Worm (Caenorhabditis elegans) whole organism, young adult: ENCODE results near the gene F27B3.8.
A peak's percentile ranks its signal among the peaks of the same experiment; 100 is the strongest.

Source experiments
- C06A6.2 ChIP-seq: fragments of 200-800 bp; sonication (Bioruptor generic); conservative IDR thresholded peaks from 2 replicates; pipeline ENCODE4 v1.3.6; 2022; ENCODE audit warnings: missing genetic modification characterization, missing compliant biosample characterization
- C17E4.6 ChIP-seq: fragments of 200-800 bp; sonication (Bioruptor generic); IDR thresholded peaks from 2 replicates; pipeline ENCODE4 v1.3.6; 2022; ENCODE audit warnings: missing genetic modification reagents, missing genetic modification characterization, missing compliant biosample characterization
- D2030.7 ChIP-seq: fragments of 200-800 bp; sonication (Bioruptor generic); IDR thresholded peaks from 2 replicates; pipeline ENCODE4 v1.3.6; 2022; ENCODE audit warnings: missing genetic modification reagents, missing genetic modification characterization, missing compliant biosample characterization
- F10E7.11 ChIP-seq: sonication (generic microtip); optimal IDR thresholded peaks from 2 replicates; lab custom pipeline; 2017; ENCODE audit warnings: mild to moderate bottlenecking, missing genetic modification characterization, moderate library complexity, missing compliant biosample characterization
- F33H1.4 ChIP-seq: fragments of 200-800 bp; sonication (Bioruptor generic); IDR thresholded peaks from 2 replicates; pipeline ENCODE4 v1.3.6; 2022; ENCODE audit warnings: missing genetic modification reagents, missing genetic modification characterization, missing compliant biosample characterization
- F57A8.1 ChIP-seq: fragments of 200-800 bp; sonication (Bioruptor generic); optimal IDR thresholded peaks from 2 replicates; lab custom pipeline; 2018; ENCODE audit warnings: mild to moderate bottlenecking, missing genetic modification characterization, moderate library complexity, missing compliant biosample characterization
- F57C9.4 ChIP-seq: sonication (generic microtip); optimal IDR thresholded peaks from 2 replicates; lab custom pipeline; 2017; ENCODE audit warnings: mild to moderate bottlenecking, missing genetic modification characterization, missing compliant biosample characterization
- K11D2.4 ChIP-seq: fragments of 200-800 bp; sonication (Bioruptor generic); IDR thresholded peaks from 2 replicates; pipeline ENCODE4 v1.3.6; 2022; ENCODE audit warnings: missing genetic modification reagents, missing genetic modification characterization, missing compliant biosample characterization
- T07F8.4 ChIP-seq: sonication (generic microtip); optimal IDR thresholded peaks from 2 replicates; lab custom pipeline; 2016; ENCODE audit warnings: mild to moderate bottlenecking, missing genetic modification characterization, moderate library complexity, missing compliant biosample characterization
- Y53G8AR.9 ChIP-seq: fragments of 200-800 bp; sonication (Bioruptor generic); conservative IDR thresholded peaks from 2 replicates; pipeline ENCODE4 v1.3.6; 2022; ENCODE audit warnings: missing genetic modification reagents, missing genetic modification characterization, missing compliant biosample characterization
- Y67H2A.10 ChIP-seq: fragments of 200-800 bp; sonication (Bioruptor generic); conservative IDR thresholded peaks from 2 replicates; pipeline ENCODE4 v1.3.6; 2022; ENCODE audit warnings: missing genetic modification reagents, missing genetic modification characterization, missing compliant biosample characterization
- attf-3 ChIP-seq: fragments of 200-800 bp; sonication (Bioruptor generic); conservative IDR thresholded peaks from 2 replicates; pipeline ENCODE4 v1.3.6; 2022; ENCODE audit warnings: missing genetic modification reagents, missing genetic modification characterization, missing compliant biosample characterization
- ccch-3 ChIP-seq: fragments of 200-800 bp; sonication (Bioruptor generic); optimal IDR thresholded peaks from 2 replicates; lab custom pipeline; 2018; ENCODE audit warnings: mild to moderate bottlenecking, missing genetic modification characterization, missing compliant biosample characterization
- cebp-2 ChIP-seq: fragments of 200-800 bp; sonication (Bioruptor generic); IDR thresholded peaks from 2 replicates; pipeline ENCODE4 v1.3.6; 2022; ENCODE audit warnings: missing genetic modification characterization, missing compliant biosample characterization
- die-1 ChIP-seq: sonication (generic microtip); optimal IDR thresholded peaks from 2 replicates; lab custom pipeline; 2016; ENCODE audit warnings: missing genotype, mild to moderate bottlenecking, missing genetic modification characterization, missing compliant biosample characterization
- dox-1 ChIP-seq: fragments of 200-800 bp; sonication (Bioruptor generic); IDR thresholded peaks from 2 replicates; pipeline ENCODE4 v1.3.6; 2022; ENCODE audit warnings: missing genetic modification reagents, missing genetic modification characterization, missing compliant biosample characterization
- efl-1 ChIP-seq: fragments of 150-350 bp; optimal IDR thresholded peaks from 2 replicates; lab custom pipeline; 2014; ENCODE audit warnings: missing biosample characterization, missing genetic modification reagents, missing genetic modification characterization
- gei-17 ChIP-seq: fragments of 200-800 bp; sonication (Bioruptor generic); optimal IDR thresholded peaks from 2 replicates; lab custom pipeline; 2018; ENCODE audit warnings: mild to moderate bottlenecking, missing genetic modification characterization, missing compliant biosample characterization
- hmg-1.2 ChIP-seq: fragments of 200-800 bp; sonication (Bioruptor generic); IDR thresholded peaks from 2 replicates; pipeline ENCODE4 v1.3.6; 2022; ENCODE audit warnings: missing genetic modification reagents, missing genetic modification characterization, missing compliant biosample characterization
- lag-1 ChIP-seq: fragments of 200-800 bp; sonication (Bioruptor generic); IDR thresholded peaks from 2 replicates; pipeline ENCODE4 v1.3.6; 2022; ENCODE audit warnings: missing genetic modification reagents, missing genetic modification characterization, missing compliant biosample characterization
- let-607 ChIP-seq, 2 experiments: fragments of 200-800 bp in 1 of 2; sonication (Bioruptor generic) in 1 of 2; sonication (generic microtip) in 1 of 2; optimal IDR thresholded peaks; 2 replicates each; lab custom pipeline; 2016 to 2018; ENCODE audit warnings: mild to moderate bottlenecking in 2 of 2, missing compliant biosample characterization in 2 of 2, missing genetic modification characterization in 2 of 2, moderate library complexity in 2 of 2, missing genotype in 1 of 2
- lir-1 ChIP-seq: fragments of 200-800 bp; sonication (Bioruptor generic); conservative IDR thresholded peaks from 2 replicates; pipeline ENCODE4 v1.3.6; 2022; ENCODE audit warnings: missing genetic modification reagents, missing genetic modification characterization, missing compliant biosample characterization
- lsl-1 ChIP-seq: fragments of 200-800 bp; sonication (Bioruptor generic); optimal IDR thresholded peaks from 2 replicates; lab custom pipeline; 2018; ENCODE audit warnings: mild to moderate bottlenecking, missing genetic modification characterization, moderate library complexity, missing compliant biosample characterization
- lsy-27 ChIP-seq: sonication (generic microtip); optimal IDR thresholded peaks from 2 replicates; lab custom pipeline; 2017; ENCODE audit warnings: missing genetic modification characterization, mild to moderate bottlenecking, missing compliant biosample characterization, antibody characterized with exemption, missing genotype, borderline replicate concordance; ENCODE audit not compliant: insufficient read depth
- madf-3 ChIP-seq: fragments of 200-800 bp; sonication (Bioruptor generic); IDR thresholded peaks from 2 replicates; pipeline ENCODE4 v1.3.6; 2022; ENCODE audit warnings: missing genetic modification reagents, missing genetic modification characterization, missing compliant biosample characterization
- madf-6 ChIP-seq: fragments of 200-800 bp; sonication (Bioruptor generic); IDR thresholded peaks from 2 replicates; pipeline ENCODE4 v1.3.6; 2022; ENCODE audit warnings: missing genetic modification reagents, missing genetic modification characterization, missing compliant biosample characterization
- madf-8 ChIP-seq: fragments of 200-800 bp; sonication (Bioruptor generic); conservative IDR thresholded peaks from 2 replicates; pipeline ENCODE4 v1.3.6; 2022; ENCODE audit warnings: missing genetic modification reagents, missing genetic modification characterization, missing compliant biosample characterization
- nhr-90 ChIP-seq: sonication (generic microtip); optimal IDR thresholded peaks from 2 replicates; lab custom pipeline; 2016; ENCODE audit warnings: missing genotype, mild to moderate bottlenecking, missing genetic modification characterization, missing compliant biosample characterization
- sea-2 ChIP-seq: fragments of 200-800 bp; sonication (Bioruptor generic); IDR thresholded peaks from 2 replicates; pipeline ENCODE4 v1.3.6; 2022; ENCODE audit warnings: missing genetic modification characterization, missing compliant biosample characterization
- zfh-2 ChIP-seq: fragments of 200-800 bp; sonication (Bioruptor generic); conservative IDR thresholded peaks from 2 replicates; pipeline ENCODE4 v1.3.6; 2022; ENCODE audit warnings: missing genetic modification reagents, missing genetic modification characterization, missing compliant biosample characterization
- ztf-3 ChIP-seq: fragments of 200-800 bp; sonication (Bioruptor generic); optimal IDR thresholded peaks from 2 replicates; lab custom pipeline; 2018; ENCODE audit warnings: mild to moderate bottlenecking, missing genetic modification characterization, missing compliant biosample characterization
- ztf-6 ChIP-seq: fragments of 200-800 bp; sonication (Bioruptor generic); IDR thresholded peaks from 2 replicates; pipeline ENCODE4 v1.3.6; 2022; ENCODE audit warnings: missing genetic modification reagents, missing genetic modification characterization, missing compliant biosample characterization

The F27B3.8 gene

DNA sequence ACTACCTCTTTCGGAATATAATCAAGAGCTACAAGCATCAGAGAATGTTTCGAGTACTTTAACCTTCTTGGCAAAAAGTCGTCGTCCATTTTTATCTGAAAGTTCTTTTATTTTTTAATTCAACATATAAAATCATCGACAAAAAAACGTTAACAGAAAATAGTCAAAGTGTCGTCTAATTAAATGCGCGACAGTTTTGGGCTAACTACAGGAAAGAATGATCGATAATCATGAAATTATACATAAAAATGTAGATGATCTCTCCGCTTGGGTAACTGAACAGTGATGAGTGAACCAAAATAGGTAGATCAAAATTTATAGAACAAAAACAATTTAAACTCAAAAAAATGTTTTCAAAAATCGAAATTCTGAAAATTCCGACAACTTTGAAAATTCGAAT is 21.0 kb upstream of the F27B3.8 start, which contains the start of gene C09E7.8:
Gene C09E7.8 (minus strand): TSS at position 101 of the 400 bp plus-strand sequence.
- TF ChIP-seq Y53G8AR.9 (GFP tag; lab: Robert Waterston, UW) (no peak), efl-1 (GFP tag; lab: Kevin White, UChicago) (peak; percentile 25)

- TF ChIP-seq F33H1.4 (GFP tag; lab: Robert Waterston, UW) (peak; percentile 77), D2030.7 (peak; percentile 54), efl-1 (GFP tag; lab: Kevin White, UChicago) (peak; percentile 48), madf-8 (GFP tag; lab: Robert Waterston, UW) (peak; percentile 35), madf-6 (GFP tag; lab: Robert Waterston, UW) (peak; percentile 55; the same call in 1 of the 2 replicates), dox-1 (peak; percentile 36; the same call in 1 of the 2 replicates), lsl-1 (GFP tag; lab: Kevin White, UChicago) (peak; percentile 73)
Measured at ce11 chrIII:6563638-6564037, 15.9 kb upstream of the F27B3.8 start.

DNA sequence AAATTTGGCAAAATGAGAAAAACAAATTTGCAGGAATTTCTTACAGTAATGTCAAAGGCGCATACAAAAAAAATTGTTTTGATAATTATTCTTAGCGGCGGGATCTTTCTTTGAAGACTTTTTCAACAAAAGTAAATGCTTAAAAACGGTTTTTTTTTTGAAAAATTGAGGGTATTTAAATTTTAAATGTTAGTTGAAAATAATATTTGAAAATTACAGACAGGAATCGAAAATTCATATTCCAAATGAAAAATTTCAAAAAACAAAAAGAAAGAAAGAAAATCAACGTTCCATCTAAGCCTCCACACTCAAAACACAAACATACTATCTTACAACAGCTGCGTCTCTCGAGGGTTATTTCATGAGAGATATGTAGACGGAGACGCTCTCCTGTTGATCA is 2.3 kb upstream of the F27B3.8 start:
- TF ChIP-seq ccch-3: no peak
- TF ChIP-seq cebp-2 (GFP tag; lab: Robert Waterston, UW): no peak
- no peak for TF ChIP-seq lag-1
- no peak for TF ChIP-seq Y67H2A.10
- no peak for TF ChIP-seq D2030.7
- no peak for TF ChIP-seq F33H1.4 (GFP tag; lab: Robert Waterston, UW)
- TF ChIP-seq madf-3 (GFP tag; lab: Robert Waterston, UW): no peak
- no peak for TF ChIP-seq F10E7.11 (tag; lab: Kevin White, UChicago)
- no peak for TF ChIP-seq lsy-27 (tag; lab: Kevin White, UChicago)
- TF ChIP-seq hmg-1.2 (GFP tag; lab: Robert Waterston, UW): no peak; the same call in 1 of the 2 replicates
- TF ChIP-seq ztf-6 (GFP tag; lab: Robert Waterston, UW): no peak
- TF ChIP-seq F57A8.1: no peak
- TF ChIP-seq C06A6.2: no peak
- TF ChIP-seq nhr-90 (tag; lab: Kevin White, UChicago): no peak
- TF ChIP-seq C17E4.6 (GFP tag; lab: Robert Waterston, UW): no peak
- TF ChIP-seq zfh-2 (GFP tag; lab: Robert Waterston, UW): no peak

DNA sequence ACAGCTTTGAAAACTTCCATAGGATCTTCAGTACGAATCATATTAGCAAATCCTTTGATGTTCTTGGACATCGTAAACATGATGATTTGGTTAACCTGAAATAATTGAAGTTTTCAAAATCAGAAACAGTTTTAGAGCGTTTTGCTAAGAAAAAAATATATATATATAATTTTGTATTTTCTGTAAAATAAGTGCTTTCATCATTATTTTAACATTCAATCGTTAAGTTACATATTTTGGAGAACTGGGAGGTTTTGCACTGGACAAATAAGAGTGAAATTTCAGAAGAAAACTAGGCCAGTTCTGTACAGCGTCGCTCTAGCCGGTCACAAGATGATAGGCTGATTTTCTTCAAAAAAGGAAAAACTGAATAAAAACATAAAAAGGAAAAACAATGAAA is 993 bp upstream of the F27B3.8 start, which contains the start of gene F27B3.6:
Gene F27B3.6 (minus strand): TSS at position 101 of the 400 bp plus-strand sequence.
- TF ChIP-seq ztf-3 (GFP tag; lab: Kevin White, UChicago) (no peak), gei-17 (no peak), attf-3 (GFP tag; lab: Robert Waterston, UW) (no peak), lag-1 (no peak), dox-1 (no peak), F57C9.4 (tag; lab: Kevin White, UChicago) (no peak), T07F8.4 (tag; lab: Kevin White, UChicago) (no peak), let-607 (tag; optimal IDR thresholded peaks at IDR 0.05; lab: Kevin White, UChicago) (no peak)

DNA sequence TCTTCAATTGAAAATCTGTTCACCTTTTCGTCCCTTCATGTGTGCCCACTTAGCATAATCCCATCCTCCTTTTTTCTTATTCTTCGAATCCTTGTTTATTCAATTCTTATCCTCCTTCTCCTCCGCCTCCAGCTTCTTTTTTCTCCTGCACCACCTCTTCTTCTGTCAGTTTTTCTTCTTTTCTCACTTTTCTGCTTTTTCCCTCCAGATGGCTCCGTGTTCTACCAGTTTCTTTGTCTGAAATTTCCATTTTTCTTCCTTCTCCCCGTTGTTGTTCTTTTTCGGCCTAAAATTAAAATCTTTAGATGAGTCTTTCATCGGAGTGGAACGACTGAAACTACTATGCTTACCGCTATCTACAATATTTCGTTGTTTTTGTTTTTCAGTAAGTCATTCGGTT is 2.1 kb downstream of the F27B3.8 start, which contains the start of gene acr-21:
Gene acr-21 (plus strand): TSS at position 301 of the 400 bp plus-strand sequence.
- TF ChIP-seq K11D2.4: no peak
- TF ChIP-seq ztf-3 (GFP tag; lab: Kevin White, UChicago): no peak
- TF ChIP-seq die-1 (tag; lab: Kevin White, UChicago): no peak
- TF ChIP-seq D2030.7: no peak
- TF ChIP-seq sea-2 (GFP tag; lab: Robert Waterston, UW): no peak
- no peak for TF ChIP-seq lir-1 (GFP tag; lab: Robert Waterston, UW)
